Fruit fly (Drosophila melanogaster): ENCODE measurements around the gene Cog4.

DNA sequence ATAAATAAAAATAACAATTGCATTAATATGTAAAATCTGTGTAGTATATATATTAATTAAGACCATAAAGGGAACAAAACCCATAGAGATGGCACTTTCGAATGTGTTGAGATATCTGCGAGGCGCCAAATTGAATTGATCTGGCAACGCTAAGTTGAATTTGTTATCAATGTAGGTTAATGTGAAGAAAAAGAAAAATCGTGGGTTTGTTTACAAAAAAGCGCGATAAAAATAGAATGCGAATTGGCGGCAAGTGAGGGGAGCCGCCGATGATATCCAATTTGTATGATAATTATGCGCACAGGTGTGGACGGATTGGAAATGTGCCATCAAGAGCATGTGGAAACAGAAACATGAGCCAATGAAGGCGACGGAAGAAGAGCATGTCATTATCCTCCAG is 8.6 kb downstream of the Cog4 start:
- no peak for TF ChIP-seq Snoo (tag; optimal IDR thresholded peaks at IDR 0.05)
- no peak for TF ChIP-seq CG4496 (GFP tag; IDR thresholded peaks at IDR 0.05)
- TF ChIP-seq CG14655 (GFP tag; optimal IDR thresholded peaks at IDR 0.05), result no peak
